Fruit fly (Drosophila melanogaster) whole organism, wandering third instar larva: ENCODE data around the gene Cf2.
A peak's percentile ranks its signal among the peaks of the same experiment; 100 is the strongest.

ENCODE experiments used
- CG32264 ChIP-seq: fragments of 200-800 bp; sonication (Bioruptor generic); optimal IDR thresholded peaks from 2 replicates; lab custom pipeline; 2016; ENCODE audit warnings: missing biosample characterization, missing genetic modification characterization
- CG9705 ChIP-seq: fragments of 200-800 bp; sonication (Bioruptor generic); optimal IDR thresholded peaks from 2 replicates; lab custom pipeline; 2018; ENCODE audit warnings: missing biosample characterization, mild to moderate bottlenecking, missing genetic modification characterization
- CrebA ChIP-seq: fragments of 200-800 bp; sonication (Bioruptor generic); optimal IDR thresholded peaks from 2 replicates; lab custom pipeline; 2016; ENCODE audit warnings: missing biosample characterization, mild to moderate bottlenecking, missing genetic modification characterization, borderline replicate concordance
- Dfd ChIP-seq: fragments of >200 bp; optimal IDR thresholded peaks from 2 replicates; lab custom pipeline; 2017; ENCODE audit warnings: missing biosample characterization, missing genetic modification characterization
- Dif ChIP-seq: fragments of 200-275, 200-300 bp; sonication (Bioruptor generic); optimal IDR thresholded peaks from 2 replicates; lab custom pipeline; 2018; ENCODE audit warnings: missing biosample characterization, missing genetic modification characterization; ENCODE audit not compliant: partially characterized antibody
- GATAd ChIP-seq: sonication (Bioruptor generic); optimal IDR thresholded peaks from 2 replicates; lab custom pipeline; 2016; ENCODE audit warnings: missing biosample characterization, missing genetic modification characterization
- HLH106 ChIP-seq: fragments of 200-800 bp; optimal IDR thresholded peaks from 3 replicates; lab custom pipeline; 2019; ENCODE audit warnings: missing biosample characterization, mild to moderate bottlenecking, missing genetic modification characterization, moderate library complexity
- Hnf4 ChIP-seq: fragments of 200-800 bp; sonication (Bioruptor generic); optimal IDR thresholded peaks from 2 replicates; lab custom pipeline; 2016; ENCODE audit warnings: missing biosample characterization, mild to moderate bottlenecking, missing genetic modification characterization
- Hr78 ChIP-seq: fragments of >200 bp; optimal IDR thresholded peaks from 2 replicates; lab custom pipeline; 2017; ENCODE audit warnings: missing biosample characterization, missing genetic modification characterization
- Hr83 ChIP-seq: fragments of 200-300 bp; sonication (Bioruptor generic); optimal IDR thresholded peaks from 2 replicates; lab custom pipeline; 2016; ENCODE audit warnings: missing biosample characterization, mild to moderate bottlenecking, missing genetic modification characterization, moderate library complexity; ENCODE audit not compliant: poor library complexity, severe bottlenecking
- Jra ChIP-seq: sonication (Bioruptor generic); optimal IDR thresholded peaks from 2 replicates; lab custom pipeline; 2016; ENCODE audit warnings: missing biosample characterization, missing genetic modification characterization
- Mio ChIP-seq: sonication (Bioruptor generic); optimal IDR thresholded peaks from 2 replicates; lab custom pipeline; 2016; ENCODE audit warnings: missing biosample characterization, missing genetic modification characterization
- Myc ChIP-seq: fragments of >200 bp; optimal IDR thresholded peaks from 2 replicates; lab custom pipeline; 2017
- OdsH ChIP-seq: fragments of 200-800 bp; sonication (Bioruptor generic); optimal IDR thresholded peaks from 2 replicates; lab custom pipeline; 2016; ENCODE audit warnings: missing biosample characterization, mild to moderate bottlenecking, missing genetic modification characterization
- Rel ChIP-seq, 2 experiments: fragments of 200-800 bp; sonication (Bioruptor generic) in 1 of 2; optimal IDR thresholded peaks; 2 replicates in 1 of 2; 3 replicates in 1 of 2; lab custom pipeline; 2016 to 2019; ENCODE audit warnings: mild to moderate bottlenecking in 2 of 2, missing biosample characterization in 2 of 2, missing genetic modification characterization in 2 of 2, moderate library complexity in 1 of 2
- Sp1 ChIP-seq: fragments of 200-800 bp; sonication (Bioruptor generic); optimal IDR thresholded peaks from 3 replicates; lab custom pipeline; 2019; ENCODE audit warnings: missing biosample characterization, mild to moderate bottlenecking, missing genetic modification characterization, moderate library complexity
- Vsx2 ChIP-seq: fragments of 200-300, 225-300 bp; sonication (Bioruptor generic); optimal IDR thresholded peaks from 2 replicates; lab custom pipeline; 2018; ENCODE audit warnings: missing biosample characterization, missing genetic modification characterization; ENCODE audit not compliant: partially characterized antibody
- br ChIP-seq: fragments of 200-800 bp; sonication (Bioruptor generic); optimal IDR thresholded peaks from 2 replicates; lab custom pipeline; 2016; ENCODE audit warnings: missing biosample characterization, missing genetic modification characterization
- brk ChIP-seq: fragments of 200-800 bp; sonication (Bioruptor generic); optimal IDR thresholded peaks from 2 replicates; lab custom pipeline; 2016; ENCODE audit warnings: missing biosample characterization, mild to moderate bottlenecking, missing genetic modification characterization
- dl ChIP-seq, 2 experiments: fragments of 175-275, 200-275 bp in 1 of 2; fragments of 200-275 bp in 1 of 2; sonication (Bioruptor generic); optimal IDR thresholded peaks; lab custom pipeline; 2018; ENCODE audit warnings: mild to moderate bottlenecking in 2 of 2, missing biosample characterization in 2 of 2, missing genetic modification characterization in 2 of 2, moderate library complexity in 2 of 2; ENCODE audit not compliant: partially characterized antibody in 2 of 2, insufficient read depth in 1 of 2
- dmrt93B ChIP-seq: fragments of 200-800 bp; sonication (Bioruptor generic); optimal IDR thresholded peaks from 2 replicates; lab custom pipeline; 2018; ENCODE audit warnings: missing biosample characterization, mild to moderate bottlenecking, missing genetic modification characterization
- dsf ChIP-seq: sonication (Bioruptor generic); optimal IDR thresholded peaks from 2 replicates; lab custom pipeline; 2016; ENCODE audit warnings: missing biosample characterization, missing genetic modification characterization, borderline replicate concordance
- ey ChIP-seq: fragments of 200-800 bp; sonication (Bioruptor generic); optimal IDR thresholded peaks from 2 replicates; lab custom pipeline; 2016; ENCODE audit warnings: missing biosample characterization, missing genetic modification characterization
- foxo ChIP-seq, 2 experiments: fragments of 200-800 bp; sonication (Bioruptor generic); optimal IDR thresholded peaks; 2 replicates in 1 of 2; 3 replicates in 1 of 2; lab custom pipeline; 2016 to 2017; ENCODE audit warnings: missing biosample characterization in 2 of 2, missing genetic modification characterization in 2 of 2
- fru ChIP-seq: fragments of 200-800 bp; sonication (Bioruptor generic); optimal IDR thresholded peaks from 3 replicates; lab custom pipeline; 2016; ENCODE audit warnings: missing biosample characterization, mild to moderate bottlenecking, missing genetic modification characterization
- h ChIP-seq: fragments of 200-800 bp; sonication (Bioruptor generic); optimal IDR thresholded peaks from 3 replicates; lab custom pipeline; 2016; ENCODE audit warnings: missing biosample characterization, mild to moderate bottlenecking, missing genetic modification characterization
- jim ChIP-seq: fragments of 175-275, 200-325 bp; sonication (Bioruptor generic); optimal IDR thresholded peaks from 2 replicates; lab custom pipeline; 2016; ENCODE audit warnings: missing biosample characterization, mild to moderate bottlenecking, missing genetic modification characterization
- lola ChIP-seq: fragments of >200 bp; optimal IDR thresholded peaks from 2 replicates; lab custom pipeline; 2017; ENCODE audit warnings: missing biosample characterization, missing genetic modification characterization
- pan ChIP-seq: fragments of >200 bp; optimal IDR thresholded peaks from 2 replicates; lab custom pipeline; 2017
- psq ChIP-seq: fragments of 200-800 bp; sonication (Bioruptor generic); optimal IDR thresholded peaks from 3 replicates; lab custom pipeline; 2017; ENCODE audit warnings: missing biosample characterization, mild to moderate bottlenecking, missing genetic modification characterization, moderate library complexity
- sage ChIP-seq: fragments of 200-800 bp; sonication (Bioruptor generic); optimal IDR thresholded peaks from 2 replicates; lab custom pipeline; 2016; ENCODE audit warnings: missing biosample characterization, mild to moderate bottlenecking, missing genetic modification characterization
- sv ChIP-seq: fragments of 200-800 bp; sonication (Bioruptor generic); optimal IDR thresholded peaks from 3 replicates; lab custom pipeline; 2016; ENCODE audit warnings: missing biosample characterization, missing genetic modification characterization
- tai ChIP-seq: sonication (Bioruptor generic); optimal IDR thresholded peaks from 2 replicates; lab custom pipeline; 2016; ENCODE audit warnings: missing biosample characterization, missing genetic modification characterization
- usp ChIP-seq: fragments of >200 bp; optimal IDR thresholded peaks from 2 replicates; lab custom pipeline; 2017; ENCODE audit warnings: missing biosample characterization, missing genetic modification characterization
- woc ChIP-seq: sonication (Bioruptor generic); optimal IDR thresholded peaks from 2 replicates; lab custom pipeline; 2016; ENCODE audit warnings: missing biosample characterization, mild to moderate bottlenecking, missing genetic modification characterization

The Cf2 gene

DNA sequence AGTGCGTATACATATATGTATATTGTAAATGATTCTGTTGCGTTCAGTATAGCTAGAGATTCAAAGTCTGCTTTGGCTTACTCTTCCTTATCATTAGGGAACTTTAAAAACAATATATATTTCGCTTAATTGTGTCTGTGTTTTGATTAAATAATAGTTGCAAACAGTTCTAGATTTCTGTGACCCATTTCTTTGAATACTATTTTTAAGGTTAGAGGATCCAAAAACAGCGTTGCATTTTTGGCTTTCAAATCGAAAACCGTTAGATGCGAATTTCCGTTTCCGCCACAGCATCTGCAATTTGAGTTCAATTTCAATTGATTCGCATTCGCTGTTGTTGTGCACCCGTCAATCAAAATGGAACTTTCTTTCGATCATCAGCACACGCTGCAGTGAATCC lies 3.2 kb upstream of the Cf2 start:
- TF ChIP-seq dl (GFP tag; optimal IDR thresholded peaks at IDR 0.05; lab: Kevin White, UChicago; ENCODE audit: insufficient read depth in 1 of 2, partially characterized antibody in 2 of 2): no peak
- no peak for TF ChIP-seq Rel (GFP tag; optimal IDR thresholded peaks at IDR 0.05; lab: Kevin White, UChicago)
- TF ChIP-seq Rel (tag; optimal IDR thresholded peaks at IDR 0.05; lab: Kevin White, UChicago): no peak
- no peak for TF ChIP-seq brk (GFP tag; lab: Kevin White, UChicago)
- TF ChIP-seq Sp1 (GFP tag; lab: Kevin White, UChicago): no peak
- TF ChIP-seq OdsH (GFP tag; lab: Kevin White, UChicago): no peak
- no peak for TF ChIP-seq HLH106

DNA sequence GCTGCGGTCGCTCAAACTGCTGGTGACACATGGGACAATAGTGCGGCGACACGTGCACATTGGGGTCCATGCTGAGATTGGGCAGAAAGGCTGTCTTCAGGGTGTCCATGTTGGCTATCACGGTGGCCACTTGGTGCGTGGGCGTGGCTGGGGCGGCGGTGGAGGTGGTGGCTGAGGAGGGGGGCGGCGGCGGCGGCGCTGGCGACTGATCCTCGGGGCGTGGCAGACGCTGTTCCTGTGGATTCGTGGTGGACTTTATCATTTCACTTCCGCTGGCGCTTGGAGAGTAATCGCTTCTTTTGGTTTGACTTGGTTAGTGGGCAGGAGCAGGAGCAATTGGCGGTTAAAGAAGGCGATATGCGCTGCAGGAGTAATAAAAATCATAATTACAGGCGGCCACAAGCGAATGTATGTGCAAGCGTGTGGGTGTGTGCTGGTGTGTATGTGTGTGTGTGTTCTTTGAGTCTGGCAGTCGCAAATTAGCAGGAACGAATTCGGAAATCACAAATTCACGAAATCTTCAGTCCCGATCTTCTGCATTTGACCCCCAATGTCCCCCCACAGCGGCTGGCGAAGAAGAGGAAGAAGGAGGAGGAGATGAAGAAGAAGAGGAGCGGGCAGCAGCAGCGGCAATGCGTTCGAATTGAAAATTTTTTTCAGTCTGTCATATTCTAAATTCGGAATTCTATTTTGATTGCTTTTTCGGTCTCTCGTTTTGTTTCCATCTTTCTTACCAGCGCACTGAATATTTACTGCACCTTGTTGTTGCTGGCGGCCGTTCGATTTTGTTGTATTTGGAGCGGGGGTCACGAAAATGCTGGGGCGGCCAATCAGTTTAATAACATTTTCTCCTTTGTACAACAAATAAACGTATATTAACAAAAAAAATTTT lies 530 bp downstream of the Cf2 start:
- TF ChIP-seq psq (GFP tag; lab: Kevin White, UChicago) (peak; percentile 75), Dfd (GFP tag; lab: Kevin White, UChicago) (peak; percentile 91), GATAd (no peak), lola (no peak), Vsx2 (GFP tag; lab: Kevin White, UChicago) (no peak), Rel (GFP tag; optimal IDR thresholded peaks at IDR 0.05; lab: Kevin White, UChicago) (no peak), Rel (tag; optimal IDR thresholded peaks at IDR 0.05; lab: Kevin White, UChicago) (peak; percentile 49)

DNA sequence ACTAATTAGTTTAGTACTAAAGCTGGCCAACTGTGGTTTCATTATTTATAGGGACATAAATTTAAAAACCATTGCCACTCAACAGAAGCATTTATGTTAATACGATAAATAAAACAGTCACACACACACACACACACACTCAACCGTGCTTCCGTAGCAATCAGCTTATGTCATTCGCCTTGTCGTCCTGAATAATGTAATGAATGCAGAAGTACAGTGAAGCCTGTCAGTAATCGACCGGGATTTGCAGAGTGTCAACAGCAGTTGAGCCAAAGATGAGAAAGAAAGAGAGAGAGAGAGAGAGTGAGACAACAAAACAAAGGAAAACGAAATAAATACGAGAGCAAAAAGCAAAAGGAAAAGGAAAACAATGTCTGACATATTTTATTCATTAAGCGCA lies 14.5 kb downstream of the Cf2 start:
- TF ChIP-seq Jra (GFP tag; lab: Kevin White, UChicago): no peak
- no peak for TF ChIP-seq sv (GFP tag; lab: Kevin White, UChicago)
- no peak for TF ChIP-seq dmrt93B (GFP tag; lab: Kevin White, UChicago)
- TF ChIP-seq Mio: no peak
- TF ChIP-seq HLH106: no peak
- no peak for TF ChIP-seq CG32264
- TF ChIP-seq h (GFP tag; lab: Kevin White, UChicago): no peak

DNA sequence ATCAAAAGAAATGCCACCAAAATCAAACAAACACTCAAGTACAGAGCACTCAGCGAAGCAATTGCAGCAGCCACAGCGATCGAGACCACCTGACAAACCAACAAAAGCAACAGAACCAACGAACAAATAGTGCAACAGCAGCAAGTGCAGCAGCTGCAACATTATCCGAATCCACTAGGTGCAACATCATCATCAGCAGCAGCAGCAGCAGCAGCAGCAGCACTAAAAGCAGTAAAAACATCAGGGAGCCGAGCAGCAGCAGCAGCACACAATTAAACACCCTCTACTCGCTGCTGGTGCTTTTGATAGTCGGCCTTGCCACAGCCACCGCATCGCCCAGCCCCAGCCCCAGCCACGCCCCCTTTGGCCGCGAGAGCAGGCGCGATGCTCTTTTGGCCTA lies 17.5 kb downstream of the Cf2 start:
- TF ChIP-seq GATAd: no peak
- TF ChIP-seq Dfd (GFP tag; lab: Kevin White, UChicago): peak; percentile 85
- TF ChIP-seq Myc (lab: Kevin White, UChicago): no peak
- no peak for TF ChIP-seq CrebA (GFP tag; lab: Kevin White, UChicago)
- no peak for TF ChIP-seq brk (GFP tag; lab: Kevin White, UChicago)

DNA sequence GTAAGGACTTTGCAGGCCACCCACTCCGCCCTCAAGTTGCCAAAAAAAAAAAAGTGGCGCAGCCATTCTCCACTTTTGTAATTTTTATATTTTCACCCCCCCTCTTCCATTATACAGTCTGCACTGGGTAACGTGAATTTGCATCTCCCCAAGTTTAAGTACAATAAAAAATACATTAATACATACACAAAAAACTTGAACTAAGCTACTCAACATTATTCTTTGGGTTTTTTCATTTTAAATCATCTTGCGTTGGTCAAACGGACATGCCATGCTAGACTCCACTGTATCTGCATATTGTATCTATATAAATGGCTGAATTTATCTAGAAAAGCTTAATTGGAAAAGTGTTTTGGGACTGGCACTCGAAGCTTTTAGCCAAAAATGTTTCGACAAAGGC lies 21.4 kb downstream of the Cf2 start:
- TF ChIP-seq CG9705 (GFP tag; lab: Kevin White, UChicago) (no peak), HLH106 (peak; percentile 18), foxo (GFP tag; optimal IDR thresholded peaks at IDR 0.05; lab: Kevin White, UChicago) (peak in 1 of 2 experiments; percentile 10)
- TF ChIP-seq, all 38 proteins: peak for 2

DNA sequence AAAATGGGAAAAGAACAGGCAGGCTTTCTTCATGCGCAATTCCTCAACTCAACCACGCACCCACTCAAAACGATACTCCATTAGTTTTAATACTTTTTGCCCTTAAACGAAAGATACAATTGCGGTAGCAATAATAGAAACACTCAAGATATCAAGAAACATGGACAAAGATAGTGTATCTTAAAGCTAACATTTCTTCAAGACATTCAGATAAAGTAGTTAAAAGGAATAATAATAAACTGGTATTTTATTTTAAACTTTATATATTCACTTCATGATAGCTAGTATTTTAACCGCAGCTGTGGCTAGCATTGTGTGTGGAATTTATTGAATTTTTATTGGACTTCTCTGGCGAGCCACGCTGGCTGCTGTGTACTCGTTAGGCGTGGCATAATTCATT lies 26.8 kb downstream of the Cf2 start:
- no peak for TF ChIP-seq Jra (GFP tag; lab: Kevin White, UChicago)
- peak; percentile 13 for TF ChIP-seq sv (GFP tag; lab: Kevin White, UChicago)
- no peak for TF ChIP-seq woc (GFP tag; lab: Kevin White, UChicago)
- no peak for TF ChIP-seq Dif (GFP tag; lab: Kevin White, UChicago)
- no peak for TF ChIP-seq brk (GFP tag; lab: Kevin White, UChicago)
- TF ChIP-seq CG9705 (GFP tag; lab: Kevin White, UChicago): no peak
- no peak for TF ChIP-seq Hr78
- TF ChIP-seq dl (GFP tag; optimal IDR thresholded peaks at IDR 0.05; lab: Kevin White, UChicago; ENCODE audit: insufficient read depth in 1 of 2, partially characterized antibody in 2 of 2): no peak
- no peak for TF ChIP-seq Rel (GFP tag; optimal IDR thresholded peaks at IDR 0.05; lab: Kevin White, UChicago)
- no peak for TF ChIP-seq Rel (tag; optimal IDR thresholded peaks at IDR 0.05; lab: Kevin White, UChicago)
- TF ChIP-seq Hnf4: no peak
- TF ChIP-seq CrebA (GFP tag; lab: Kevin White, UChicago): no peak
- no peak for TF ChIP-seq sage (GFP tag; lab: Kevin White, UChicago)
- TF ChIP-seq Dfd (GFP tag; lab: Kevin White, UChicago): no peak
- TF ChIP-seq lola: no peak
- TF ChIP-seq fru: no peak
- no peak for TF ChIP-seq ey (GFP tag; lab: Kevin White, UChicago)
- no peak for TF ChIP-seq jim
- peak; percentile 8 for TF ChIP-seq HLH106
- no peak for TF ChIP-seq Hr83 (GFP tag; lab: Kevin White, UChicago)
- TF ChIP-seq Sp1 (GFP tag; lab: Kevin White, UChicago): no peak
- TF ChIP-seq usp: no peak
- no peak for TF ChIP-seq Vsx2 (GFP tag; lab: Kevin White, UChicago)
- TF ChIP-seq tai (GFP tag; lab: Kevin White, UChicago): no peak
- peak in 1 of 2 experiments; percentile 39 for TF ChIP-seq foxo (GFP tag; optimal IDR thresholded peaks at IDR 0.05; lab: Kevin White, UChicago)
- TF ChIP-seq OdsH (GFP tag; lab: Kevin White, UChicago): peak; percentile 16
- no peak for TF ChIP-seq br (GFP tag; lab: Kevin White, UChicago)
- TF ChIP-seq GATAd: no peak
- no peak for TF ChIP-seq pan (lab: Kevin White, UChicago)
- no peak for TF ChIP-seq dsf (GFP tag; lab: Kevin White, UChicago)
